In genomic region chr2L:7437325-7437707, dm6 we compare ENCODE assay signal across 2 fruit fly cellular contexts.
TF ChIP-seq lines count a peak whose summit lies in the region.

CG5973 (plus strand) TSS chr2L:7437492.

TF ChIP-seq in whole organism, embryonic, 481 proteins besides CTCF, POLR2A, EP300 and RAD21 (continued from another document):
- TF ChIP-seq NK7.1 (GFP tag; optimal IDR thresholded peaks at IDR 0.05; lab: Kevin White, UChicago): no peak
- no peak for TF ChIP-seq toy (GFP tag; IDR thresholded peaks at IDR 0.05; lab: Robert Waterston, UW)
- no peak for TF ChIP-seq pum (GFP tag; optimal IDR thresholded peaks at IDR 0.05; lab: Kevin White, UChicago)
- TF ChIP-seq CG10274 (GFP tag; optimal IDR thresholded peaks at IDR 0.05; lab: Kevin White, UChicago): no peak
- no peak for TF ChIP-seq CG3281 (GFP tag; optimal IDR thresholded peaks at IDR 0.05; lab: Kevin White, UChicago)
- no peak for TF ChIP-seq H15 (GFP tag; IDR thresholded peaks at IDR 0.05; lab: Robert Waterston, UW)
- TF ChIP-seq crc (GFP tag; optimal IDR thresholded peaks at IDR 0.05; lab: Kevin White, UChicago): no peak
- peak; percentile 25; the same call in 1 of the 2 replicates for TF ChIP-seq onecut (GFP tag; IDR thresholded peaks at IDR 0.05; lab: Robert Waterston, UW)
- no peak for TF ChIP-seq cas (GFP tag; IDR thresholded peaks at IDR 0.05; lab: Robert Waterston, UW)
- TF ChIP-seq CG8290 (GFP tag; optimal IDR thresholded peaks at IDR 0.05; lab: Kevin White, UChicago): no peak
- peak in 1 of 2 experiments; percentile 3 for TF ChIP-seq CG8290 (tag; optimal IDR thresholded peaks at IDR 0.05; lab: Kevin White, UChicago)
- TF ChIP-seq sc (optimal IDR thresholded peaks at IDR 0.05; lab: Kevin White, UChicago): no peak
- TF ChIP-seq sc (GFP tag; optimal IDR thresholded peaks at IDR 0.05; lab: Kevin White, UChicago): no peak
- TF ChIP-seq Bgb (GFP tag; IDR thresholded peaks at IDR 0.05; lab: Robert Waterston, UW; ENCODE audit: partially characterized antibody): peak; percentile 23; the same call in 1 of the 2 replicates
- TF ChIP-seq Doc3 (GFP tag; IDR thresholded peaks at IDR 0.05; lab: Robert Waterston, UW; ENCODE audit: partially characterized antibody): no peak
- no peak for TF ChIP-seq CG9609 (GFP tag; optimal IDR thresholded peaks at IDR 0.05; lab: Kevin White, UChicago)
- no peak for TF ChIP-seq CG17829 (tag; optimal IDR thresholded peaks at IDR 0.05; lab: Kevin White, UChicago)
- no peak for TF ChIP-seq sim (GFP tag; IDR thresholded peaks at IDR 0.05; lab: Robert Waterston, UW)
- no peak for TF ChIP-seq CG17359 (tag; optimal IDR thresholded peaks at IDR 0.05; lab: Kevin White, UChicago)
- TF ChIP-seq CG11247 (GFP tag; IDR thresholded peaks at IDR 0.05; lab: Robert Waterston, UW): no peak
- TF ChIP-seq CG12659 (GFP tag; optimal IDR thresholded peaks at IDR 0.05; lab: Kevin White, UChicago): no peak
- TF ChIP-seq CG10462 (GFP tag; optimal IDR thresholded peaks at IDR 0.05; lab: Kevin White, UChicago): no peak
- no peak for TF ChIP-seq gsb-n (tag; optimal IDR thresholded peaks at IDR 0.05; lab: Kevin White, UChicago)
- TF ChIP-seq CG14860 (GFP tag; IDR thresholded peaks at IDR 0.05; lab: Robert Waterston, UW; ENCODE audit: partially characterized antibody): no peak
- TF ChIP-seq slbo (GFP tag; IDR thresholded peaks at IDR 0.05; lab: Robert Waterston, UW): no peak
- no peak for TF ChIP-seq zfh1 (GFP tag; IDR thresholded peaks at IDR 0.05; lab: Robert Waterston, UW)
- no peak for TF ChIP-seq Dbx (GFP tag; IDR thresholded peaks at IDR 0.05; lab: Robert Waterston, UW)
- TF ChIP-seq pan (optimal IDR thresholded peaks at IDR 0.05; lab: Kevin White, UChicago): no peak
- no peak for TF ChIP-seq pan (GFP tag; optimal IDR thresholded peaks at IDR 0.05 in 1 of 2, IDR thresholded peaks at IDR 0.05 in 1 of 2)
- TF ChIP-seq CG14050 (GFP tag; IDR thresholded peaks at IDR 0.05; lab: Robert Waterston, UW): 0 out of 3 replicates have a peak, but pooled peaks have one; percentile 19
- TF ChIP-seq CG7928 (GFP tag; optimal IDR thresholded peaks at IDR 0.05; lab: Kevin White, UChicago): no peak
- TF ChIP-seq CG15011 (GFP tag; optimal IDR thresholded peaks at IDR 0.05; lab: Kevin White, UChicago): no peak
- TF ChIP-seq p53 (GFP tag; optimal IDR thresholded peaks at IDR 0.05; lab: Kevin White, UChicago): no peak
- peak; percentile 53 for TF ChIP-seq nom (GFP tag; optimal IDR thresholded peaks at IDR 0.05; lab: Kevin White, UChicago)
- peak; percentile 71; the same call in 1 of the 4 replicates for TF ChIP-seq chinmo (GFP tag; IDR thresholded peaks at IDR 0.05; lab: Robert Waterston, UW; ENCODE audit: partially characterized antibody)
- no peak for TF ChIP-seq CG11093 (GFP tag; IDR thresholded peaks at IDR 0.05; lab: Robert Waterston, UW)
- 0 out of 2 replicates have a peak, but pooled peaks have one; percentile 13 for TF ChIP-seq Atf6 (GFP tag; IDR thresholded peaks at IDR 0.05; lab: Robert Waterston, UW)
- no peak for TF ChIP-seq org-1 (GFP tag; optimal IDR thresholded peaks at IDR 0.05; lab: Kevin White, UChicago)
- peak; percentile 23; the same call in 1 of the 2 replicates for TF ChIP-seq vvl (GFP tag; IDR thresholded peaks at IDR 0.05; lab: Robert Waterston, UW)
- TF ChIP-seq CG33213 (GFP tag; optimal IDR thresholded peaks at IDR 0.05; lab: Kevin White, UChicago): no peak
- TF ChIP-seq Rfx (GFP tag; IDR thresholded peaks at IDR 0.05; lab: Robert Waterston, UW): 0 out of 2 replicates have a peak, but pooled peaks have one; percentile 18
- TF ChIP-seq PHDP (tag; optimal IDR thresholded peaks at IDR 0.05; lab: Kevin White, UChicago): no peak
- no peak for TF ChIP-seq unc-4 (GFP tag; IDR thresholded peaks at IDR 0.05; lab: Robert Waterston, UW; ENCODE audit: partially characterized antibody)
- no peak for TF ChIP-seq Dfd (GFP tag; optimal IDR thresholded peaks at IDR 0.05; lab: Kevin White, UChicago)
- TF ChIP-seq NC2β (GFP tag; optimal IDR thresholded peaks at IDR 0.05; lab: Kevin White, UChicago): no peak
- TF ChIP-seq CG16863 (GFP tag; optimal IDR thresholded peaks at IDR 0.05; lab: Kevin White, UChicago): no peak
- TF ChIP-seq Aef1 (GFP tag; IDR thresholded peaks at IDR 0.05; lab: Robert Waterston, UW): no peak
- no peak for TF ChIP-seq chm (GFP tag; IDR thresholded peaks at IDR 0.05; lab: Robert Waterston, UW)
- TF ChIP-seq Usf (GFP tag; optimal IDR thresholded peaks at IDR 0.05; lab: Kevin White, UChicago): no peak
- peak; percentile 8 for TF ChIP-seq CG10267 (tag; optimal IDR thresholded peaks at IDR 0.05; lab: Kevin White, UChicago)
- TF ChIP-seq CG17328 (GFP tag; IDR thresholded peaks at IDR 0.05; lab: Robert Waterston, UW): 0 out of 2 replicates have a peak, but pooled peaks have one; percentile 9
- no peak for TF ChIP-seq CG1832 (GFP tag; optimal IDR thresholded peaks at IDR 0.05; lab: Kevin White, UChicago)
- no peak for TF ChIP-seq eyg (GFP tag; optimal IDR thresholded peaks at IDR 0.05; lab: Kevin White, UChicago)
- TF ChIP-seq stc (GFP tag; IDR thresholded peaks at IDR 0.05; lab: Robert Waterston, UW): 0 out of 2 replicates have a peak, but pooled peaks have one; percentile 35
- TF ChIP-seq amos (GFP tag; IDR thresholded peaks at IDR 0.05; lab: Robert Waterston, UW; ENCODE audit: partially characterized antibody): peak; percentile 44; the same call in 1 of the 2 replicates
- TF ChIP-seq crp (GFP tag; optimal IDR thresholded peaks at IDR 0.05; lab: Kevin White, UChicago): no peak
- no peak for TF ChIP-seq tll (GFP tag; optimal IDR thresholded peaks at IDR 0.05; lab: Kevin White, UChicago)
- TF ChIP-seq ATbp (GFP tag; optimal IDR thresholded peaks at IDR 0.05; lab: Kevin White, UChicago): no peak
- TF ChIP-seq CG18619 (GFP tag; optimal IDR thresholded peaks at IDR 0.05; lab: Kevin White, UChicago): no peak

TF ChIP-seq in whole organism, prepupa, 60 proteins besides CTCF, POLR2A, EP300 and RAD21 (continued from another document):
- TF ChIP-seq CG10669 (GFP tag; optimal IDR thresholded peaks at IDR 0.05; lab: Kevin White, UChicago) (no peak), Ets96B (tag; optimal IDR thresholded peaks at IDR 0.05; lab: Kevin White, UChicago) (no peak), CG11294 (GFP tag; IDR thresholded peaks at IDR 0.05; lab: Robert Waterston, UW) (no peak), CG11902 (GFP tag; optimal IDR thresholded peaks at IDR 0.05; lab: Kevin White, UChicago) (no peak), CG8119 (GFP tag; IDR thresholded peaks at IDR 0.05; lab: Robert Waterston, UW) (peak; percentile 37; the same call in 1 of the 3 replicates), Sox15 (GFP tag; optimal IDR thresholded peaks at IDR 0.05; lab: Kevin White, UChicago) (no peak), CG11762 (GFP tag; optimal IDR thresholded peaks at IDR 0.05; lab: Kevin White, UChicago; ENCODE audit: insufficient read depth) (no peak), Smox (GFP tag; optimal IDR thresholded peaks at IDR 0.05; lab: Kevin White, UChicago) (no peak), CG8319 (GFP tag; optimal IDR thresholded peaks at IDR 0.05; lab: Kevin White, UChicago) (no peak), salr (GFP tag; optimal IDR thresholded peaks at IDR 0.05; lab: Kevin White, UChicago) (no peak), net (GFP tag; optimal IDR thresholded peaks at IDR 0.05; lab: Kevin White, UChicago) (peak; percentile 12), acj6 (GFP tag; optimal IDR thresholded peaks at IDR 0.05; lab: Kevin White, UChicago) (no peak), OdsH (GFP tag; optimal IDR thresholded peaks at IDR 0.05; lab: Kevin White, UChicago) (no peak), CG32006 (GFP tag; optimal IDR thresholded peaks at IDR 0.05; lab: Kevin White, UChicago) (peak; percentile 43), CG6276 (GFP tag; optimal IDR thresholded peaks at IDR 0.05; lab: Kevin White, UChicago) (peak; percentile 18), fd59A (GFP tag; optimal IDR thresholded peaks at IDR 0.05; lab: Kevin White, UChicago) (no peak), CG34406 (GFP tag; optimal IDR thresholded peaks at IDR 0.05; lab: Kevin White, UChicago) (no peak), CG3919 (GFP tag; optimal IDR thresholded peaks at IDR 0.05; lab: Kevin White, UChicago) (peak; percentile 15), spab (GFP tag; optimal IDR thresholded peaks at IDR 0.05; lab: Kevin White, UChicago) (no peak), Hr4 (GFP tag; optimal IDR thresholded peaks at IDR 0.05; lab: Kevin White, UChicago) (no peak), Met (GFP tag; optimal IDR thresholded peaks at IDR 0.05; lab: Kevin White, UChicago) (no peak), lz (GFP tag; optimal IDR thresholded peaks at IDR 0.05; lab: Kevin White, UChicago) (no peak), CG6854 (GFP tag; optimal IDR thresholded peaks at IDR 0.05; lab: Kevin White, UChicago) (peak; percentile 23), CG16779 (tag; optimal IDR thresholded peaks at IDR 0.05; lab: Kevin White, UChicago) (peak; percentile 13), cyc (GFP tag; optimal IDR thresholded peaks at IDR 0.05; lab: Kevin White, UChicago) (no peak), ss (GFP tag; optimal IDR thresholded peaks at IDR 0.05; lab: Kevin White, UChicago) (no peak), Sox14 (GFP tag; optimal IDR thresholded peaks at IDR 0.05; lab: Kevin White, UChicago) (no peak), Hr39 (GFP tag; optimal IDR thresholded peaks at IDR 0.05; lab: Kevin White, UChicago) (no peak), eg (GFP tag; IDR thresholded peaks at IDR 0.05; lab: Robert Waterston, UW) (no peak), CG7368 (GFP tag; optimal IDR thresholded peaks at IDR 0.05; lab: Kevin White, UChicago) (no peak), pdm3 (GFP tag; optimal IDR thresholded peaks at IDR 0.05; lab: Kevin White, UChicago) (no peak), CG10631 (GFP tag; optimal IDR thresholded peaks at IDR 0.05; lab: Kevin White, UChicago) (no peak), CG6808 (GFP tag; optimal IDR thresholded peaks at IDR 0.05; lab: Kevin White, UChicago) (no peak), fkh (GFP tag; optimal IDR thresholded peaks at IDR 0.05; lab: Kevin White, UChicago) (no peak), Gug (GFP tag; IDR thresholded peaks at IDR 0.05; lab: Robert Waterston, UW) (no peak), CG4318 (GFP tag; optimal IDR thresholded peaks at IDR 0.05; lab: Kevin White, UChicago) (no peak)
